Fruit fly (Drosophila melanogaster) whole organism, embryonic: Measurements from ENCODE around the gene CG7550.

ENCODE experiments used
- Abd-B ChIP-seq: fragments of 200-800 bp; sonication (Bioruptor generic); optimal IDR thresholded peaks from 2 replicates; lab custom pipeline; 2018; ENCODE audit warnings: missing biosample characterization, mild to moderate bottlenecking, missing genetic modification characterization, moderate library complexity
- Bdp1 ChIP-seq: fragments of 200-800 bp; sonication (Bioruptor generic); optimal IDR thresholded peaks from 3 replicates; lab custom pipeline; 2016; ENCODE audit warnings: missing biosample characterization, missing genetic modification characterization
- CG1024 ChIP-seq: fragments of 200-800 bp; sonication (Bioruptor generic); IDR thresholded peaks from 2 replicates; pipeline ENCODE4 v1.3.6; 2022; ENCODE audit warnings: missing biosample characterization, missing genetic modification characterization
- CG10366 ChIP-seq: fragments of 200-800 bp; sonication (Bioruptor generic); IDR thresholded peaks from 2 replicates; pipeline ENCODE4 v1.3.6; 2022; ENCODE audit warnings: missing biosample characterization, missing genetic modification characterization
- CG11696 ChIP-seq: fragments of 200-800 bp; sonication (Bioruptor generic); IDR thresholded peaks from 2 replicates; pipeline ENCODE4 v1.3.6; 2022; ENCODE audit warnings: missing biosample characterization, missing genetic modification characterization
- CG12219 ChIP-seq: fragments of 200-800 bp; sonication (Bioruptor generic); optimal IDR thresholded peaks from 3 replicates; lab custom pipeline; 2018; ENCODE audit warnings: missing biosample characterization, mild to moderate bottlenecking, missing genetic modification characterization
- CG12236 ChIP-seq: fragments of 200-800 bp; sonication (Bioruptor generic); optimal IDR thresholded peaks from 2 replicates; lab custom pipeline; 2016; ENCODE audit warnings: missing biosample characterization, missing genetic modification characterization
- CG12659 ChIP-seq: fragments of 200-800 bp; sonication (Bioruptor generic); optimal IDR thresholded peaks from 3 replicates; lab custom pipeline; 2017; ENCODE audit warnings: mild to moderate bottlenecking, missing biosample characterization, missing genetic modification reagents, missing genetic modification characterization
- CG13296 ChIP-seq: fragments of 200-800 bp; sonication (Bioruptor generic); optimal IDR thresholded peaks from 3 replicates; lab custom pipeline; 2018; ENCODE audit warnings: missing biosample characterization, mild to moderate bottlenecking, missing genetic modification characterization
- CG2678 ChIP-seq: fragments of 200-800 bp; sonication (Bioruptor generic); optimal IDR thresholded peaks from 3 replicates; lab custom pipeline; 2019; ENCODE audit warnings: missing biosample characterization, mild to moderate bottlenecking, missing genetic modification characterization, moderate library complexity
- CG32772 ChIP-seq: fragments of 200-800 bp; sonication (Bioruptor generic); IDR thresholded peaks from 2 replicates; pipeline ENCODE4 v1.3.6; 2022; ENCODE audit warnings: missing biosample characterization, missing genetic modification characterization
- CG33213 ChIP-seq: fragments of 200-800 bp; sonication (Bioruptor generic); optimal IDR thresholded peaks from 3 replicates; lab custom pipeline; 2016; ENCODE audit warnings: missing biosample characterization, missing genetic modification characterization
- CG4854 ChIP-seq: fragments of 200-800 bp; sonication (Bioruptor generic); optimal IDR thresholded peaks from 2 replicates; lab custom pipeline; 2016; ENCODE audit warnings: missing biosample characterization, missing genetic modification characterization, inconsistent platforms
- CG6683 ChIP-seq: fragments of 200-800 bp; sonication (Bioruptor generic); optimal IDR thresholded peaks from 2 replicates; lab custom pipeline; 2017; ENCODE audit warnings: missing biosample characterization, mild to moderate bottlenecking, missing genetic modification characterization, missing genetic modification reagents
- CG6791 ChIP-seq: fragments of 200-800 bp; sonication (Bioruptor generic); IDR thresholded peaks from 3 replicates; pipeline ENCODE4 v1.3.6; 2022; ENCODE audit warnings: missing biosample characterization, missing genetic modification characterization; ENCODE audit not compliant: partially characterized antibody
- CG6813 ChIP-seq: fragments of 200-800 bp; sonication (Bioruptor generic); optimal IDR thresholded peaks from 2 replicates; lab custom pipeline; 2017; ENCODE audit warnings: missing biosample characterization, missing genetic modification characterization, mild to moderate bottlenecking, moderate library complexity, missing genetic modification reagents
- CG8290 ChIP-seq, 3 experiments: fragments of 200-800 bp; sonication (Bioruptor generic); optimal IDR thresholded peaks; 2 replicates each; lab custom pipeline; 2016 to 2019; ENCODE audit warnings: missing biosample characterization in 3 of 3, missing genetic modification characterization in 3 of 3, mild to moderate bottlenecking in 2 of 3, moderate library complexity in 1 of 3
- CG8478 ChIP-seq: fragments of >200 bp; optimal IDR thresholded peaks from 2 replicates; lab custom pipeline; 2018
- CG9215 ChIP-seq: fragments of 200-800 bp; sonication (Bioruptor generic); IDR thresholded peaks from 2 replicates; pipeline ENCODE4 v1.3.6; 2022; ENCODE audit warnings: missing biosample characterization, missing genetic modification characterization
- CG9876 ChIP-seq: fragments of 200-800 bp; sonication (Bioruptor generic); optimal IDR thresholded peaks from 2 replicates; lab custom pipeline; 2016; ENCODE audit warnings: missing biosample characterization, missing genetic modification characterization
- Camta ChIP-seq: fragments of 200-800 bp; sonication (Bioruptor generic); optimal IDR thresholded peaks from 2 replicates; lab custom pipeline; 2016; ENCODE audit warnings: missing biosample characterization, missing genetic modification characterization
- D19A ChIP-seq: fragments of 200-800 bp; optimal IDR thresholded peaks from 3 replicates; lab custom pipeline; 2019; ENCODE audit warnings: missing biosample characterization, mild to moderate bottlenecking, missing genetic modification characterization, moderate library complexity
- E2f2 ChIP-seq: fragments of 200-800 bp; sonication (Bioruptor generic); IDR thresholded peaks from 2 replicates; pipeline ENCODE4 v1.3.6; 2022; ENCODE audit warnings: missing biosample characterization, missing genetic modification characterization
- Fer3 ChIP-seq: fragments of 200-800 bp; sonication (Bioruptor generic); optimal IDR thresholded peaks from 2 replicates; lab custom pipeline; 2018; ENCODE audit warnings: missing biosample characterization, mild to moderate bottlenecking, missing genetic modification characterization, moderate library complexity
- Hr3 ChIP-seq: fragments of 200-800 bp; sonication (Bioruptor generic); optimal IDR thresholded peaks from 3 replicates; lab custom pipeline; 2016; ENCODE audit warnings: missing biosample characterization, missing genetic modification characterization
- Lhr ChIP-seq: fragments of 200-800 bp; sonication (Bioruptor generic); optimal IDR thresholded peaks from 3 replicates; lab custom pipeline; 2017; ENCODE audit warnings: mild to moderate bottlenecking, missing biosample characterization, missing genetic modification reagents, missing genetic modification characterization
- MBD-R2 ChIP-seq: fragments of 200-800 bp; sonication (Bioruptor generic); IDR thresholded peaks from 2 replicates; pipeline ENCODE4 v1.3.6; 2022; ENCODE audit warnings: missing biosample characterization, missing genetic modification characterization
- Myb ChIP-seq: fragments of 200-800 bp; sonication (Bioruptor generic); optimal IDR thresholded peaks from 2 replicates; lab custom pipeline; 2016; ENCODE audit warnings: missing biosample characterization, missing genetic modification characterization
- NK7.1 ChIP-seq: fragments of 200-800 bp; sonication (Bioruptor generic); optimal IDR thresholded peaks from 3 replicates; lab custom pipeline; 2016; ENCODE audit warnings: missing biosample characterization, missing genetic modification characterization
- Nf-YB ChIP-seq: fragments of 200-800 bp; sonication (Bioruptor generic); optimal IDR thresholded peaks from 3 replicates; lab custom pipeline; 2019; ENCODE audit warnings: missing biosample characterization, mild to moderate bottlenecking, missing genetic modification characterization, moderate library complexity
- Rfx ChIP-seq: fragments of 200-800 bp; sonication (Bioruptor generic); IDR thresholded peaks from 2 replicates; pipeline ENCODE4 v1.3.6; 2022; ENCODE audit warnings: missing biosample characterization, missing genetic modification characterization
- ara ChIP-seq: fragments of 200-800 bp; sonication (Bioruptor generic); IDR thresholded peaks from 2 replicates; pipeline ENCODE4 v1.3.6; 2022; ENCODE audit warnings: missing biosample characterization, missing genetic modification characterization
- bigmax ChIP-seq: fragments of 200-800 bp; sonication (Bioruptor generic); optimal IDR thresholded peaks from 2 replicates; lab custom pipeline; 2018; ENCODE audit warnings: missing biosample characterization, mild to moderate bottlenecking, missing genetic modification characterization
- chm ChIP-seq: fragments of 200-800 bp; sonication (Bioruptor generic); IDR thresholded peaks from 2 replicates; pipeline ENCODE4 v1.3.6; 2022; ENCODE audit warnings: missing biosample characterization, missing genetic modification characterization
- gcm ChIP-seq: fragments of 200-800 bp; sonication (Bioruptor generic); optimal IDR thresholded peaks from 2 replicates; lab custom pipeline; 2019; ENCODE audit warnings: missing biosample characterization, mild to moderate bottlenecking, missing genetic modification characterization, moderate library complexity
- hth ChIP-seq: fragments of >200 bp; optimal IDR thresholded peaks from 2 replicates; lab custom pipeline; 2017; ENCODE audit warnings: inconsistent platforms
- jing ChIP-seq: fragments of 200-800 bp; sonication (Bioruptor generic); optimal IDR thresholded peaks from 2 replicates; lab custom pipeline; 2018; ENCODE audit warnings: missing biosample characterization, mild to moderate bottlenecking, missing genetic modification characterization
- lilli ChIP-seq: fragments of 200-800 bp; sonication (Bioruptor generic); optimal IDR thresholded peaks from 3 replicates; lab custom pipeline; 2016; ENCODE audit warnings: missing biosample characterization, missing genetic modification characterization
- nau ChIP-seq: fragments of 200-800 bp; sonication (Bioruptor generic); optimal IDR thresholded peaks from 3 replicates; lab custom pipeline; 2017; ENCODE audit warnings: missing biosample characterization, mild to moderate bottlenecking, missing genetic modification characterization, missing genetic modification reagents
- odd ChIP-seq: fragments of 200-800 bp; sonication (Bioruptor generic); optimal IDR thresholded peaks from 2 replicates; lab custom pipeline; 2017; ENCODE audit warnings: missing biosample characterization, mild to moderate bottlenecking, missing genetic modification characterization
- otp ChIP-seq: fragments of 200-800 bp; sonication (Bioruptor generic); IDR thresholded peaks from 3 replicates; pipeline ENCODE4, ENCODE4 v1.3.6; 2022; ENCODE audit warnings: missing biosample characterization, missing genetic modification characterization
- pfk ChIP-seq: fragments of 200-800 bp; sonication (Bioruptor generic); optimal IDR thresholded peaks from 2 replicates; lab custom pipeline; 2018; ENCODE audit warnings: missing biosample characterization, mild to moderate bottlenecking, missing genetic modification characterization, moderate library complexity
- pum ChIP-seq: fragments of 200-800 bp; sonication (Bioruptor generic); optimal IDR thresholded peaks from 2 replicates; lab custom pipeline; 2016; ENCODE audit warnings: missing biosample characterization, missing genetic modification characterization
- ranshi ChIP-seq: fragments of 200-800 bp; sonication (Bioruptor generic); IDR thresholded peaks from 2 replicates; pipeline ENCODE4 v1.3.6; 2022; ENCODE audit warnings: missing biosample characterization, missing genetic modification characterization
- run ChIP-seq: fragments of 200-800 bp; sonication (Bioruptor generic); optimal IDR thresholded peaks from 3 replicates; lab custom pipeline; 2018; ENCODE audit warnings: missing biosample characterization, mild to moderate bottlenecking, missing genetic modification characterization
- shn ChIP-seq: fragments of 200-800 bp; sonication (Bioruptor generic); optimal IDR thresholded peaks from 3 replicates; lab custom pipeline; 2016; ENCODE audit warnings: missing biosample characterization, missing genetic modification characterization
- sqz ChIP-seq: fragments of 200-800 bp; sonication (Bioruptor generic); optimal IDR thresholded peaks from 3 replicates; lab custom pipeline; 2018; ENCODE audit warnings: missing biosample characterization, mild to moderate bottlenecking, missing genetic modification characterization
- twi ChIP-seq: fragments of 200-800 bp; optimal IDR thresholded peaks from 2 replicates; lab custom pipeline; 2019; ENCODE audit warnings: missing biosample characterization, mild to moderate bottlenecking, missing genetic modification characterization, moderate library complexity
- zen ChIP-seq: fragments of 200-800 bp; sonication (Bioruptor generic); optimal IDR thresholded peaks from 3 replicates; lab custom pipeline; 2018; ENCODE audit warnings: missing biosample characterization, mild to moderate bottlenecking, missing genetic modification characterization, moderate library complexity
- zfh1 ChIP-seq: fragments of 200-800 bp; sonication (Bioruptor generic); IDR thresholded peaks from 3 replicates; pipeline ENCODE4 v1.3.6; 2022; ENCODE audit warnings: missing biosample characterization, missing genetic modification characterization

CG7550 gene

DNA sequence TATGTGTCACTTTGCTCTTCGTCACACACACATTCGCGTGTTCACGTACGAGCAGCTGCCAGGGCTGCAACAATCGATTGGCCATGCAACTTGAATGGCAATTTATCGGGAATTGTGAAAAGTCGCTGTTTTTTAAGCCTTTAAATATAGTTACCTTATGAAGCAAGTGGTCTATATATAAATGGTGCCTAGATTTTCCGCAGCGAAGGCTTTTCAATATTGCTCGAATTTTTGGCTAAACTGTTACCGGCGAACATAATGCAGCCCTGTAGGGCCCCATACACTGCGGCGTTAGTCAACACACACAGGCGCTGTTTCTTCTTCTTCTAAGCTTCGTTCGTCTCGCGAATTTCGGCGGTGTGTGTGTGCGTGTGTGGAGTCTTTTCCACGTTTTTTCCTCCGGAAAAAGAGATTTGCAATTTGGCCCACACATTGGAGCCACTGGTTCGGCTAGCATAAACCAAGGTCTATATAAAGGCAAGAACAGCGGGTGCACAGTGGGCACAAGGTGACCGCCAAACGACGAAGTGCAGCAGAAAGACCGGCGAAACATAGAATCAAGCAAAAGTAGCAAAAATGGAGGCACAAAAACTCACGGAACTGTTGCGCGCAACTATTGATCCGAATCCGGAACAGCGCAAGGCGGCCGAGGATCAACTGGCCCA lies 8.3 kb downstream of the CG7550 start, which contains the start of the genes Arp3 and msk (continued):
- peak; percentile 66 for TF ChIP-seq ara (GFP tag; lab: Robert Waterston, UW)
- peak; percentile 66 for TF ChIP-seq Lhr (GFP tag; lab: Kevin White, UChicago)
- no peak for TF ChIP-seq nau (GFP tag; lab: Kevin White, UChicago)
- peak; percentile 55; the same call in 1 of the 3 replicates for TF ChIP-seq CG6791 (GFP tag; lab: Robert Waterston, UW)
- peak; percentile 87 for TF ChIP-seq Camta (GFP tag; lab: Kevin White, UChicago)
- TF ChIP-seq twi, result peak; percentile 58
- TF ChIP-seq CG1024, result 0 out of 2 replicates have a peak, but pooled peaks have one; percentile 31
- no peak for TF ChIP-seq CG11696 (GFP tag; lab: Robert Waterston, UW)
- peak; percentile 79 for TF ChIP-seq Bdp1
- TF ChIP-seq bigmax (GFP tag; lab: Kevin White, UChicago), result peak; percentile 38
- TF ChIP-seq CG12236 (GFP tag; lab: Kevin White, UChicago), result peak; percentile 58
- TF ChIP-seq run, result no peak
- peak; percentile 49 for TF ChIP-seq CG6683 (GFP tag; lab: Kevin White, UChicago)
- TF ChIP-seq CG12219, result peak; percentile 11
- TF ChIP-seq CG13296 (GFP tag; lab: Kevin White, UChicago), result peak; percentile 72
- TF ChIP-seq CG33213 (GFP tag; lab: Kevin White, UChicago), result peak; percentile 85
- TF ChIP-seq CG4854 (GFP tag; lab: Kevin White, UChicago), result peak; percentile 75
- peak; percentile 94 for TF ChIP-seq lilli
- peak; percentile 60 for TF ChIP-seq CG8478 (lab: Kevin White, UChicago)
- TF ChIP-seq CG9876 (GFP tag; lab: Kevin White, UChicago), result peak; percentile 83
- TF ChIP-seq Fer3 (tag; lab: Kevin White, UChicago), result peak; percentile 74
- TF ChIP-seq MBD-R2 (GFP tag; lab: Robert Waterston, UW), result peak; percentile 93
- TF ChIP-seq CG6813 (GFP tag; lab: Kevin White, UChicago), result no peak
- TF ChIP-seq CG2678, result no peak
- TF ChIP-seq shn (GFP tag; lab: Kevin White, UChicago), result peak; percentile 94
- peak; percentile 83 for TF ChIP-seq Myb
- peak; percentile 60; the same call in 1 of the 2 replicates for TF ChIP-seq CG10366 (GFP tag; lab: Robert Waterston, UW)
- no peak for TF ChIP-seq gcm (GFP tag; lab: Kevin White, UChicago)
- peak; percentile 85 for TF ChIP-seq Abd-B (GFP tag; lab: Kevin White, UChicago)
- TF ChIP-seq pfk (GFP tag; lab: Kevin White, UChicago), result peak; percentile 9
- TF ChIP-seq Rfx (GFP tag; lab: Robert Waterston, UW), result peak; percentile 86
- TF ChIP-seq D19A, result no peak
- TF ChIP-seq sqz, result no peak
- 0 out of 3 replicates have a peak, but pooled peaks have one; percentile 19 for TF ChIP-seq otp (GFP tag; lab: Robert Waterston, UW)
- TF ChIP-seq NK7.1 (GFP tag; lab: Kevin White, UChicago), result peak; percentile 69
- peak; percentile 81 for TF ChIP-seq Hr3 (GFP tag; lab: Kevin White, UChicago)
- peak; percentile 91 for TF ChIP-seq pum
- TF ChIP-seq chm (GFP tag; lab: Robert Waterston, UW), result peak; percentile 43; the same call in 1 of the 2 replicates
- no peak for TF ChIP-seq jing (GFP tag; lab: Kevin White, UChicago)
- peak; percentile 73; the same call in 2 of the 3 replicates for TF ChIP-seq zfh1 (GFP tag; lab: Robert Waterston, UW)
- TF ChIP-seq CG12659 (GFP tag; lab: Kevin White, UChicago), result peak; percentile 93
- no peak for TF ChIP-seq odd
- TF ChIP-seq zen, result peak; percentile 56
- peak; percentile 77 for TF ChIP-seq ranshi (GFP tag; lab: Robert Waterston, UW)
- peak; percentile 49 for TF ChIP-seq Nf-YB (GFP tag; lab: Kevin White, UChicago)
- peak; percentile 83 for TF ChIP-seq CG9215
- peak; percentile 72 for TF ChIP-seq CG32772 (GFP tag; lab: Robert Waterston, UW)
- TF ChIP-seq hth, result no peak
- peak; percentile 90 for TF ChIP-seq CG8290 (GFP tag; optimal IDR thresholded peaks at IDR 0.05; lab: Kevin White, UChicago)
- TF ChIP-seq CG8290 (tag; optimal IDR thresholded peaks at IDR 0.05; lab: Kevin White, UChicago), result peak in 1 of 2 experiments; percentile 68
- peak; percentile 69 for TF ChIP-seq E2f2
